Worm (Caenorhabditis elegans) whole organism, L1 larva: ENCODE measurements around the gene skr-3.

Source experiments
- C16A3.4 ChIP-seq: fragments of 150-350 bp; optimal IDR thresholded peaks from 2 replicates; lab custom pipeline; 2014; ENCODE audit warnings: missing biosample characterization, missing genetic modification characterization
- ceh-82 ChIP-seq, 3 experiments: fragments of 150-350 bp in 1 of 3; sonication (generic microtip) in 2 of 3; optimal IDR thresholded peaks; 2 replicates each; lab custom pipeline; 2014 to 2017; ENCODE audit warnings: missing biosample characterization in 3 of 3, missing genetic modification characterization in 3 of 3
- dpl-1 ChIP-seq, 3 experiments: fragments of 150-350 bp in 2 of 3; sonication (generic microtip) in 1 of 3; optimal IDR thresholded peaks; 2 replicates each; lab custom pipeline; 2014 to 2017; ENCODE audit warnings: missing biosample characterization in 3 of 3, missing genetic modification characterization in 3 of 3, missing genetic modification reagents in 3 of 3
- elt-3 ChIP-seq, 6 experiments: fragments of 150-350 bp in 1 of 6; sonication (generic microtip); optimal IDR thresholded peaks; 2 replicates each; lab custom pipeline; 2017 to 2018; ENCODE audit warnings: missing biosample characterization in 6 of 6, missing genetic modification characterization in 6 of 6, inconsistent platforms in 1 of 6
- fkh-8 ChIP-seq: sonication (generic microtip); optimal IDR thresholded peaks from 2 replicates; lab custom pipeline; 2016; ENCODE audit warnings: mild to moderate bottlenecking, missing genetic modification characterization, missing compliant biosample characterization
- hlh-4 ChIP-seq: sonication (generic microtip); optimal IDR thresholded peaks from 2 replicates; lab custom pipeline; 2016; ENCODE audit warnings: mild to moderate bottlenecking, missing genetic modification characterization, missing compliant biosample characterization
- lin-15B ChIP-seq: fragments of 150-350 bp; sonication (generic microtip); optimal IDR thresholded peaks from 3 replicates; lab custom pipeline; 2014; ENCODE audit warnings: missing biosample characterization, missing genetic modification characterization
- unc-30 ChIP-seq: sonication (generic microtip); optimal IDR thresholded peaks from 2 replicates; lab custom pipeline; 2017; ENCODE audit warnings: missing biosample characterization, missing genetic modification characterization
- xbp-1 ChIP-seq: sonication (generic microtip); optimal IDR thresholded peaks from 2 replicates; lab custom pipeline; 2016; ENCODE audit warnings: missing genetic modification characterization, missing compliant biosample characterization

skr-3 gene

ce11 chrV:16165936-16166335 is 45.1 kb downstream of the skr-3 start, which contains the start of gene str-108:
str-108 (plus strand) TSS chrV:16166236.
- no peak for TF ChIP-seq ceh-82 (tag; optimal IDR thresholded peaks at IDR 0.05; lab: Kevin White, UChicago)
- TF ChIP-seq C16A3.4 (tag; lab: Kevin White, UChicago) = no peak
- no peak for TF ChIP-seq dpl-1 (GFP tag; optimal IDR thresholded peaks at IDR 0.05; lab: Kevin White, UChicago)
- no peak for TF ChIP-seq xbp-1 (tag; lab: Kevin White, UChicago)
- no peak for TF ChIP-seq lin-15B (tag; lab: Kevin White, UChicago)

ce11 chrV:16169026-16169425 is 48.1 kb downstream of the skr-3 start, which contains the start of gene str-111:
str-111 (minus strand) TSS chrV:16169126.
- TF ChIP-seq hlh-4 (tag; lab: Kevin White, UChicago) = peak; percentile 65
- TF ChIP-seq elt-3 (tag; optimal IDR thresholded peaks at IDR 0.05; lab: Kevin White, UChicago) = no peak

DNA sequence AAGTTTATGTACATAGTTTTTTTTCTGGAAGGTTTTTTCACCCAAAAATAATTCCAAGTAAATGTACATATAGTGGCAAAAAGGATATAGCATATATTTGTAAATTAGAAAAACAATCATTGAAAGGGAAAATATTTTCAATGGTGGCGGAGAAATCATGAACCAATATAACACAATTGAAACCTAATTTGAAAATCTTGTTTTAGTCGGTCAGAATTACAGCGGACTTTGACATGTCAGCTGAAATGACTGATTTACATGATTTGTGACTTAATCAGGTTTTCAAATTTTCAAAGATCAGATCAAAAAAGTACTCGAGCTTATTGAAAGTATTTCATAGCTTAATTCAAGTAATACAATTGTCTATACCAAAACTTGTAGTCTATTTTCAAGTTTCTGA is 50.8 kb downstream of the skr-3 start, which contains the start of gene K05D4.9:
TSS of gene K05D4.9 (minus strand) at position 101 of the 400 bp plus-strand sequence.
- no peak for TF ChIP-seq unc-30 (tag; lab: Kevin White, UChicago)
- peak; percentile 18 for TF ChIP-seq fkh-8
